Fruit fly (Drosophila melanogaster) whole organism, prepupa: ENCODE measurements around the gene Rab6.

Experiments used
- Blimp-1 ChIP-seq: fragments of 200-800 bp; sonication (Bioruptor generic); optimal IDR thresholded peaks from 3 replicates; lab custom pipeline; 2017; ENCODE audit warnings: missing biosample characterization, missing genetic modification characterization, mild to moderate bottlenecking, moderate library complexity, missing genetic modification reagents
- CG10669 ChIP-seq: fragments of 200-800 bp; sonication (Bioruptor generic); optimal IDR thresholded peaks from 3 replicates; lab custom pipeline; 2018; ENCODE audit warnings: missing biosample characterization, mild to moderate bottlenecking, missing genetic modification characterization, moderate library complexity
- CG11294 ChIP-seq: fragments of 200-800 bp; sonication (Bioruptor generic); IDR thresholded peaks from 2 replicates; pipeline ENCODE4 v1.3.6; 2022; ENCODE audit warnings: missing biosample characterization, missing genetic modification characterization
- CG15336 ChIP-seq: fragments of 200-800 bp; sonication (Bioruptor generic); IDR thresholded peaks from 2 replicates; pipeline ENCODE4 v1.3.6; 2022; ENCODE audit warnings: missing biosample characterization, missing genetic modification characterization
- CG1621 ChIP-seq: fragments of 200-800 bp; sonication (Bioruptor generic); optimal IDR thresholded peaks from 3 replicates; lab custom pipeline; 2018; ENCODE audit warnings: missing biosample characterization, mild to moderate bottlenecking, missing genetic modification characterization
- CG16779 ChIP-seq: fragments of 200-800 bp; sonication (Bioruptor generic); optimal IDR thresholded peaks from 3 replicates; lab custom pipeline; 2017; ENCODE audit warnings: missing biosample characterization, mild to moderate bottlenecking, missing genetic modification characterization
- CG3032 ChIP-seq: fragments of 200-800 bp; optimal IDR thresholded peaks from 2 replicates; lab custom pipeline; 2019; ENCODE audit warnings: missing biosample characterization, mild to moderate bottlenecking, missing genetic modification characterization, moderate library complexity
- CG31627 ChIP-seq: fragments of 200-800 bp; sonication (Bioruptor generic); optimal IDR thresholded peaks from 3 replicates; lab custom pipeline; 2016; ENCODE audit warnings: missing biosample characterization, missing genetic modification characterization
- CG32006 ChIP-seq: fragments of 200-800 bp; sonication (Bioruptor generic); optimal IDR thresholded peaks from 3 replicates; lab custom pipeline; 2017; ENCODE audit warnings: missing biosample characterization, mild to moderate bottlenecking, missing genetic modification characterization
- CG3919 ChIP-seq: fragments of 200-800 bp; sonication (Bioruptor generic); optimal IDR thresholded peaks from 3 replicates; lab custom pipeline; 2016; ENCODE audit warnings: missing biosample characterization, missing genetic modification characterization
- CG6163 ChIP-seq: fragments of 200-800 bp; sonication (Bioruptor generic); IDR thresholded peaks from 3 replicates; pipeline ENCODE4 v1.3.6; 2022; ENCODE audit warnings: missing biosample characterization, missing genetic modification characterization
- CG6276 ChIP-seq: fragments of 200-800 bp; sonication (Bioruptor generic); optimal IDR thresholded peaks from 2 replicates; lab custom pipeline; 2017; ENCODE audit warnings: missing biosample characterization, mild to moderate bottlenecking, missing genetic modification characterization
- CG6792 ChIP-seq: fragments of 200-800 bp; sonication (Bioruptor generic); optimal IDR thresholded peaks from 3 replicates; lab custom pipeline; 2016; ENCODE audit warnings: missing biosample characterization, missing genetic modification characterization
- CG6808 ChIP-seq: fragments of 200-800 bp; sonication (Bioruptor generic); optimal IDR thresholded peaks from 3 replicates; lab custom pipeline; 2017; ENCODE audit warnings: missing biosample characterization, missing genetic modification characterization, mild to moderate bottlenecking, moderate library complexity, missing genetic modification reagents
- CG7368 ChIP-seq: fragments of 200-800 bp; sonication (Bioruptor generic); optimal IDR thresholded peaks from 3 replicates; lab custom pipeline; 2016; ENCODE audit warnings: missing biosample characterization, missing genetic modification characterization
- CG8119 ChIP-seq: fragments of 200-800 bp; sonication (Bioruptor generic); IDR thresholded peaks from 3 replicates; pipeline ENCODE4 v1.3.6; 2022; ENCODE audit warnings: missing biosample characterization, missing genetic modification characterization
- CG8632 ChIP-seq: fragments of 200-800 bp; sonication (Bioruptor generic); optimal IDR thresholded peaks from 3 replicates; lab custom pipeline; 2016; ENCODE audit warnings: missing biosample characterization, missing genetic modification characterization
- CG9139 ChIP-seq: fragments of 200-800 bp; sonication (Bioruptor generic); optimal IDR thresholded peaks from 3 replicates; lab custom pipeline; 2017; ENCODE audit warnings: missing biosample characterization, mild to moderate bottlenecking, missing genetic modification characterization
- Eip78C ChIP-seq: fragments of 200-800 bp; sonication (Bioruptor generic); peaks from one replicate; lab custom pipeline; 2016; ENCODE audit warnings: missing biosample characterization, missing genetic modification characterization
- Eip93F ChIP-seq: fragments of 200-800 bp; sonication (Bioruptor generic); optimal IDR thresholded peaks from 2 replicates; lab custom pipeline; 2016; ENCODE audit warnings: missing biosample characterization, mild to moderate bottlenecking, missing genetic modification characterization
- Ets96B ChIP-seq: fragments of 200-800 bp; optimal IDR thresholded peaks from 2 replicates; lab custom pipeline; 2019; ENCODE audit warnings: missing biosample characterization, mild to moderate bottlenecking, missing genetic modification characterization, moderate library complexity
- Gug ChIP-seq: fragments of 200-800 bp; sonication (Bioruptor generic); IDR thresholded peaks from 2 replicates; pipeline ENCODE4 v1.3.6; 2022; ENCODE audit warnings: missing biosample characterization, missing genetic modification characterization
- Hr38 ChIP-seq: sonication (Bioruptor generic); optimal IDR thresholded peaks from 2 replicates; lab custom pipeline; 2016; ENCODE audit warnings: missing biosample characterization, missing genetic modification characterization
- Hr39 ChIP-seq: fragments of 200-800 bp; sonication (Bioruptor generic); optimal IDR thresholded peaks from 2 replicates; lab custom pipeline; 2016; ENCODE audit warnings: missing biosample characterization, missing genetic modification characterization
- OdsH ChIP-seq: fragments of 200-800 bp; sonication (Bioruptor generic); optimal IDR thresholded peaks from 3 replicates; lab custom pipeline; 2016; ENCODE audit warnings: missing biosample characterization, missing genetic modification characterization
- Smox ChIP-seq: fragments of 200-800 bp; sonication (Bioruptor generic); optimal IDR thresholded peaks from 3 replicates; lab custom pipeline; 2016; ENCODE audit warnings: missing biosample characterization, missing genetic modification characterization
- Sox102F ChIP-seq: fragments of 200-800 bp; sonication (Bioruptor generic); optimal IDR thresholded peaks from 2 replicates; lab custom pipeline; 2016; ENCODE audit warnings: missing biosample characterization, mild to moderate bottlenecking, missing genetic modification characterization
- achi ChIP-seq: fragments of 200-800 bp; sonication (Bioruptor generic); optimal IDR thresholded peaks from 3 replicates; lab custom pipeline; 2016; ENCODE audit warnings: missing biosample characterization, missing genetic modification characterization
- acj6 ChIP-seq: fragments of 200-800 bp; sonication (Bioruptor generic); optimal IDR thresholded peaks from 3 replicates; lab custom pipeline; 2016; ENCODE audit warnings: missing biosample characterization, missing genetic modification characterization
- cyc ChIP-seq: fragments of 200-800 bp; sonication (Bioruptor generic); optimal IDR thresholded peaks from 3 replicates; lab custom pipeline; 2016; ENCODE audit warnings: missing biosample characterization, missing genetic modification characterization
- dac ChIP-seq: fragments of 200-800 bp; sonication (Bioruptor generic); optimal IDR thresholded peaks from 2 replicates; lab custom pipeline; 2017; ENCODE audit warnings: missing biosample characterization, mild to moderate bottlenecking, missing genetic modification characterization
- eg ChIP-seq: fragments of 200-800 bp; sonication (Bioruptor generic); IDR thresholded peaks from 3 replicates; pipeline ENCODE4 v1.3.6; 2022; ENCODE audit warnings: missing biosample characterization, missing genetic modification characterization
- esn ChIP-seq: fragments of 200-800 bp; sonication (Bioruptor generic); optimal IDR thresholded peaks from 2 replicates; lab custom pipeline; 2016; ENCODE audit warnings: missing biosample characterization, mild to moderate bottlenecking, missing genetic modification characterization, moderate library complexity
- fd59A ChIP-seq: fragments of 200-800 bp; sonication (Bioruptor generic); optimal IDR thresholded peaks from 2 replicates; lab custom pipeline; 2017; ENCODE audit warnings: missing biosample characterization, mild to moderate bottlenecking, missing genetic modification characterization, missing genetic modification reagents
- fkh ChIP-seq: fragments of 200-800 bp; sonication (Bioruptor generic); optimal IDR thresholded peaks from 3 replicates; lab custom pipeline; 2017; ENCODE audit warnings: missing biosample characterization, mild to moderate bottlenecking, missing genetic modification characterization, moderate library complexity
- lz ChIP-seq: fragments of 200-800 bp; sonication (Bioruptor generic); optimal IDR thresholded peaks from 3 replicates; lab custom pipeline; 2016; ENCODE audit warnings: missing biosample characterization, missing genetic modification characterization
- net ChIP-seq: fragments of 200-800 bp; sonication (Bioruptor generic); optimal IDR thresholded peaks from 3 replicates; lab custom pipeline; 2016; ENCODE audit warnings: missing biosample characterization, missing genetic modification characterization
- pdm3 ChIP-seq: fragments of 200-800 bp; sonication (Bioruptor generic); optimal IDR thresholded peaks from 3 replicates; lab custom pipeline; 2016; ENCODE audit warnings: missing biosample characterization, missing genetic modification characterization
- salr ChIP-seq, 2 experiments: fragments of 200-800 bp; sonication (Bioruptor generic); optimal IDR thresholded peaks; 3 replicates each; lab custom pipeline; 2016 to 2018; ENCODE audit warnings: missing biosample characterization in 2 of 2, missing genetic modification characterization in 2 of 2, mild to moderate bottlenecking in 1 of 2
- ss ChIP-seq, 2 experiments: fragments of 200-800 bp; sonication (Bioruptor generic); optimal IDR thresholded peaks; 2 replicates in 1 of 2; 3 replicates in 1 of 2; lab custom pipeline; 2017 to 2018; ENCODE audit warnings: mild to moderate bottlenecking in 2 of 2, missing biosample characterization in 2 of 2, missing genetic modification characterization in 2 of 2, moderate library complexity in 1 of 2
- topi ChIP-seq: fragments of 200-800 bp; sonication (Bioruptor generic); optimal IDR thresholded peaks from 3 replicates; lab custom pipeline; 2016; ENCODE audit warnings: missing biosample characterization, missing genetic modification characterization

Gene Rab6

dm6 chr2L:12092041-12092440, 16.9 kb downstream of the Rab6 start:
- TF ChIP-seq net (GFP tag; lab: Kevin White, UChicago) (no peak), CG31627 (GFP tag; lab: Kevin White, UChicago) (no peak), CG8632 (GFP tag; lab: Kevin White, UChicago) (no peak), fd59A (GFP tag; lab: Kevin White, UChicago) (no peak), CG6276 (GFP tag; lab: Kevin White, UChicago) (no peak), Blimp-1 (GFP tag; lab: Kevin White, UChicago) (no peak), ss (GFP tag; optimal IDR thresholded peaks at IDR 0.05; lab: Kevin White, UChicago) (no peak), CG7368 (GFP tag; lab: Kevin White, UChicago) (no peak), CG15336 (GFP tag; lab: Robert Waterston, UW) (no peak), acj6 (no peak), esn (GFP tag; lab: Kevin White, UChicago) (no peak), CG11294 (GFP tag; lab: Robert Waterston, UW) (no peak), CG3919 (no peak), CG16779 (tag; lab: Kevin White, UChicago) (no peak), CG10669 (GFP tag; lab: Kevin White, UChicago) (no peak), CG6808 (GFP tag; lab: Kevin White, UChicago) (no peak), CG1621 (tag; lab: Kevin White, UChicago) (no peak), CG9139 (no peak), Smox (GFP tag; lab: Kevin White, UChicago) (no peak)

- TF ChIP-seq Ets96B (tag; lab: Kevin White, UChicago) (no peak), topi (GFP tag; lab: Kevin White, UChicago) (no peak), pdm3 (GFP tag; lab: Kevin White, UChicago) (no peak), CG6276 (GFP tag; lab: Kevin White, UChicago) (no peak), CG9139 (no peak), salr (GFP tag; optimal IDR thresholded peaks at IDR 0.05; lab: Kevin White, UChicago) (no peak), fkh (no peak), Hr39 (GFP tag; lab: Kevin White, UChicago) (no peak), ss (GFP tag; optimal IDR thresholded peaks at IDR 0.05; lab: Kevin White, UChicago) (no peak), CG3032 (tag; lab: Kevin White, UChicago) (no peak), Eip93F (GFP tag; lab: Kevin White, UChicago) (no peak), Sox102F (GFP tag; lab: Kevin White, UChicago) (no peak), fd59A (GFP tag; lab: Kevin White, UChicago) (no peak), CG1621 (tag; lab: Kevin White, UChicago) (no peak), Eip78C (GFP tag; lab: Kevin White, UChicago) (no peak), cyc (no peak), lz (GFP tag; lab: Kevin White, UChicago) (no peak), CG8632 (GFP tag; lab: Kevin White, UChicago) (no peak), OdsH (no peak), CG8119 (GFP tag; lab: Robert Waterston, UW) (no peak)
These were observed 17.4 kb downstream of the Rab6 start, which contains the start of gene Pex19 for dm6 chr2L:12091522-12091921. Gene Pex19 (plus strand): TSS chr2L:12091822.

DNA sequence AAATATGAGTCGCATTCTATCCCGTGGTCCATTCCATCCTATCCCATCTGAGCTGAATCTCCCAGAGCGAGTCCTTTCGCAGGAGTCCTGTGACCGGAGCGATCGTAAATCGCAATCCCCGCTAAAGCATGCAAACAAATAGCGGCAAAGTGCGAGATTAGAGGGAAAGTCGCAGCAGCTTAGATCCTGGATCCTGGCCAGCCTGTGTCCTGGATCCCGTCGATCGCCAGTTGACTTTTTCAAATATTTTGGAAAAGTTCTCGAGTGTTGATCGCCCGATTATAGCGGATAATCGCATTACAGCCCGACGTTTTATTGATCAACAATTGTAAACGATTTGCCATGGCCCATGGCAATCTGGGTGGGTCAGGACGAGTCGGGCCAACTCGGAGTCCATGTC, 19.8 kb downstream of the Rab6 start:
- TF ChIP-seq CG6792 (GFP tag; lab: Kevin White, UChicago) (no peak), CG6808 (GFP tag; lab: Kevin White, UChicago) (no peak), Gug (GFP tag; lab: Robert Waterston, UW) (no peak), fd59A (GFP tag; lab: Kevin White, UChicago) (no peak), CG11294 (GFP tag; lab: Robert Waterston, UW) (no peak)

- no peak for TF ChIP-seq Gug (GFP tag; lab: Robert Waterston, UW)
- TF ChIP-seq dac (GFP tag; lab: Kevin White, UChicago), result no peak
- TF ChIP-seq Eip93F (GFP tag; lab: Kevin White, UChicago), result no peak
- no peak for TF ChIP-seq CG31627 (GFP tag; lab: Kevin White, UChicago)
- TF ChIP-seq topi (GFP tag; lab: Kevin White, UChicago), result no peak
- no peak for TF ChIP-seq CG16779 (tag; lab: Kevin White, UChicago)
- no peak for TF ChIP-seq CG3919
- TF ChIP-seq CG10669 (GFP tag; lab: Kevin White, UChicago), result no peak
- no peak for TF ChIP-seq CG32006 (GFP tag; lab: Kevin White, UChicago)
- TF ChIP-seq eg (GFP tag; lab: Robert Waterston, UW), result no peak
- no peak for TF ChIP-seq fd59A (GFP tag; lab: Kevin White, UChicago)
- no peak for TF ChIP-seq achi
- TF ChIP-seq Hr38 (GFP tag; lab: Kevin White, UChicago), result no peak
- TF ChIP-seq CG6163 (GFP tag; lab: Robert Waterston, UW), result no peak
- no peak for TF ChIP-seq Sox102F (GFP tag; lab: Kevin White, UChicago)
- TF ChIP-seq CG6792 (GFP tag; lab: Kevin White, UChicago), result no peak
- TF ChIP-seq fkh, result no peak
- TF ChIP-seq CG7368 (GFP tag; lab: Kevin White, UChicago), result no peak
- TF ChIP-seq acj6, result no peak
- TF ChIP-seq ss (GFP tag; optimal IDR thresholded peaks at IDR 0.05; lab: Kevin White, UChicago), result no peak
These were observed 21.5 kb downstream of the Rab6 start for dm6 chr2L:12087442-12087841.
